Fruit fly (Drosophila melanogaster): Measurements from ENCODE around the gene CG7011.

The CG7011 gene

dm6 chr3L:15136659-15137572, 26.5 kb downstream of the CG7011 start, which contains the start of gene CG12316 (continued):
- TF ChIP-seq Hr4 (GFP tag; optimal IDR thresholded peaks at IDR 0.05) (peak; percentile 97), net (GFP tag; optimal IDR thresholded peaks at IDR 0.05) (peak; percentile 94), Met (GFP tag; optimal IDR thresholded peaks at IDR 0.05) (peak; percentile 98), Lpt (GFP tag; optimal IDR thresholded peaks at IDR 0.05) (peak; percentile 85), ss (GFP tag; optimal IDR thresholded peaks at IDR 0.05) (peak; percentile 96), CG3032 (tag; optimal IDR thresholded peaks at IDR 0.05) (peak; percentile 93), cyc (GFP tag; optimal IDR thresholded peaks at IDR 0.05) (peak; percentile 95), Ets21C (GFP tag; optimal IDR thresholded peaks at IDR 0.05) (peak; percentile 94), svp (GFP tag) (peak; percentile 98), dac (GFP tag; optimal IDR thresholded peaks at IDR 0.05) (peak; percentile 93), CG1621 (tag; optimal IDR thresholded peaks at IDR 0.05) (peak; percentile 95), CG4318 (GFP tag; optimal IDR thresholded peaks at IDR 0.05) (peak; percentile 88), pdm3 (GFP tag; optimal IDR thresholded peaks at IDR 0.05) (peak; percentile 95), CG8632 (GFP tag; optimal IDR thresholded peaks at IDR 0.05) (peak; percentile 94), fkh (GFP tag; optimal IDR thresholded peaks at IDR 0.05) (no peak), Sox15 (GFP tag; optimal IDR thresholded peaks at IDR 0.05) (peak; percentile 91), esn (GFP tag; optimal IDR thresholded peaks at IDR 0.05) (peak; percentile 99), CG6792 (GFP tag; optimal IDR thresholded peaks at IDR 0.05) (peak; percentile 95), CG32006 (GFP tag; optimal IDR thresholded peaks at IDR 0.05) (peak; percentile 95), CG15336 (GFP tag; IDR thresholded peaks at IDR 0.05) (peak; percentile 96), salr (GFP tag; optimal IDR thresholded peaks at IDR 0.05) (peak; percentile 90 to 91), CG11294 (GFP tag; IDR thresholded peaks at IDR 0.05) (peak; percentile 72), CG6808 (GFP tag; optimal IDR thresholded peaks at IDR 0.05) (peak; percentile 95), OdsH (GFP tag; optimal IDR thresholded peaks at IDR 0.05) (peak; percentile 94), fd59A (GFP tag; optimal IDR thresholded peaks at IDR 0.05) (peak; percentile 91), spab (GFP tag; optimal IDR thresholded peaks at IDR 0.05) (peak; percentile 94), Smox (GFP tag; optimal IDR thresholded peaks at IDR 0.05) (peak; percentile 95), CG7368 (GFP tag; optimal IDR thresholded peaks at IDR 0.05) (peak; percentile 95), Gug (GFP tag; IDR thresholded peaks at IDR 0.05) (peak; percentile 84)

DNA sequence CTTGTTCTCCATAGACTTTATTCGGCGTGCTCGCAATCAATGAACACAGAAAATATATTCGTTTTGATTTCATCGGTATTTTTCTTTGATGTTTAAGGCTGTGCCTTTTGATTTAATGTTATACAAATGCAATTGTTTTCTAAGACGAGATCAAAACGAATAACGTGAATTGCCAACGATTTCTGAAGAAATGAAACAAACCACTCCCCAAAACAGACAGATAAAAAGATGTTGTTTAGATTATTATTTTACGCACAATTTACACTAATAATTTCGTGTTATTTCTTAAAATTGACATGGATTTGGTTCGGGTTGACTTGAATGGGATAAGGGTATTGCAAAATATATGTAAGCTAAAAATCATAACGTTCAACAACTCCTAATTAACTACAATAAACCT, 32.1 kb downstream of the CG7011 start, which contains the start of gene CG13457:
CG13457 (minus strand) TSS at position 101 of the 400 bp plus-strand sequence.
- no peak for TF ChIP-seq acj6 (GFP tag; optimal IDR thresholded peaks at IDR 0.05)
- TF ChIP-seq pdm3 (GFP tag; optimal IDR thresholded peaks at IDR 0.05) = no peak
- no peak for TF ChIP-seq CG8319 (GFP tag; optimal IDR thresholded peaks at IDR 0.05)
- TF ChIP-seq achi (GFP tag; optimal IDR thresholded peaks at IDR 0.05) = no peak
- no peak for TF ChIP-seq ss (GFP tag; optimal IDR thresholded peaks at IDR 0.05)
- no peak for TF ChIP-seq CG11294 (GFP tag; IDR thresholded peaks at IDR 0.05)
- no peak for TF ChIP-seq CG11762 (GFP tag; optimal IDR thresholded peaks at IDR 0.05; ENCODE audit: insufficient read depth)
- TF ChIP-seq cyc (GFP tag; optimal IDR thresholded peaks at IDR 0.05) = no peak
- TF ChIP-seq Blimp-1 (GFP tag; optimal IDR thresholded peaks at IDR 0.05) = no peak
- TF ChIP-seq CG15336 (GFP tag; IDR thresholded peaks at IDR 0.05) = no peak
- TF ChIP-seq CG6808 (GFP tag; optimal IDR thresholded peaks at IDR 0.05) = no peak
- TF ChIP-seq spab (GFP tag; optimal IDR thresholded peaks at IDR 0.05) = no peak
- TF ChIP-seq Sox15 (GFP tag; optimal IDR thresholded peaks at IDR 0.05) = no peak
- no peak for TF ChIP-seq dac (GFP tag; optimal IDR thresholded peaks at IDR 0.05)
- TF ChIP-seq fd85E (GFP tag; optimal IDR thresholded peaks at IDR 0.05) = no peak
- TF ChIP-seq esn (GFP tag; optimal IDR thresholded peaks at IDR 0.05) = no peak
- no peak for TF ChIP-seq Hr4 (GFP tag; optimal IDR thresholded peaks at IDR 0.05)
- TF ChIP-seq OdsH (GFP tag; optimal IDR thresholded peaks at IDR 0.05) = no peak

DNA sequence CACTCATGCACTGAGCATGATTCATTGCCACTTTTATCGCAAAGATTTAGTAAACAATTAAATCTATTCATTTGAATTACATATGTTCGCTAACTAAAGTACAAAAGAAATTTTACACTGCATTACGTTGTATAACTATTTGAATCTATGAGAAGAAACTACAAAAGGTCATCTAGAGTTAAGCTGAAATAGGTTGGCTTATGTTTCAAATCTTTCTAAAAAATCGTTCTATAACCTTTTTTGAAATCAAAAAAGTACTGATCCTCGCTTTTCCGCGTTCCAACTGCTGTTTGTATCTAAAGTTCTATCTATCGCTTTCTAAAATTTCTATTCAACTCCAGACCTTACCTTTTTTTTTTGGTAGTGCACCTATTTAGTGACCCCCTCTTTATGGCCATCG, 37.7 kb downstream of the CG7011 start:
- TF ChIP-seq CG10631 (GFP tag; optimal IDR thresholded peaks at IDR 0.05) = peak; percentile 25
- TF ChIP-seq CG11294 (GFP tag; IDR thresholded peaks at IDR 0.05) = no peak
